Fruit fly (Drosophila melanogaster): ENCODE data around the gene mtg.

The mtg gene

dm6 chr3R:8243720-8244119 is 6.6 kb upstream of the mtg start, which contains the start of the genes CG9636, CG18749 and CG33722 (continued):
- TF ChIP-seq pnt (GFP tag; optimal IDR thresholded peaks at IDR 0.05) (peak; percentile 18), CG17568 (GFP tag; optimal IDR thresholded peaks at IDR 0.05) (peak; percentile 59), CG12659 (GFP tag; optimal IDR thresholded peaks at IDR 0.05) (peak; percentile 86), CG2875 (GFP tag; optimal IDR thresholded peaks at IDR 0.05) (peak; percentile 1), CG30431 (GFP tag; optimal IDR thresholded peaks at IDR 0.05) (no peak), insv (GFP tag; optimal IDR thresholded peaks at IDR 0.05) (peak in 1 of 2 experiments; percentile 16), Asciz (GFP tag; optimal IDR thresholded peaks at IDR 0.05) (peak; percentile 38), Dek (tag; optimal IDR thresholded peaks at IDR 0.05) (peak; percentile 51), Nf-YA (GFP tag; IDR thresholded peaks at IDR 0.05) (no peak), CG33213 (GFP tag; optimal IDR thresholded peaks at IDR 0.05) (peak; percentile 30), Ada2b (GFP tag; IDR thresholded peaks at IDR 0.05) (peak; percentile 86), Sox102F (GFP tag; optimal IDR thresholded peaks at IDR 0.05) (peak; percentile 68), CG6175 (GFP tag; IDR thresholded peaks at IDR 0.05) (no peak), D19A (tag; optimal IDR thresholded peaks at IDR 0.05) (peak; percentile 69), nau (GFP tag; optimal IDR thresholded peaks at IDR 0.05) (peak; percentile 50), CG8290 (GFP tag; optimal IDR thresholded peaks at IDR 0.05) (peak; percentile 77), CG8290 (tag; optimal IDR thresholded peaks at IDR 0.05) (peak in 1 of 2 experiments; percentile 60), CG13123 (GFP tag; optimal IDR thresholded peaks at IDR 0.05) (peak; percentile 48), Mad (GFP tag; optimal IDR thresholded peaks at IDR 0.05) (peak; percentile 59), CG2129 (GFP tag; IDR thresholded peaks at IDR 0.05; ENCODE audit: partially characterized antibody) (peak; percentile 95), CG18619 (GFP tag; optimal IDR thresholded peaks at IDR 0.05) (peak; percentile 46), Meics (GFP tag; optimal IDR thresholded peaks at IDR 0.05) (peak; percentile 60), sc (optimal IDR thresholded peaks at IDR 0.05) (no peak), sc (GFP tag; optimal IDR thresholded peaks at IDR 0.05) (peak; percentile 28), CG17829 (tag; optimal IDR thresholded peaks at IDR 0.05) (peak; percentile 82), CG10462 (GFP tag; optimal IDR thresholded peaks at IDR 0.05) (no peak), CG11504 (tag; optimal IDR thresholded peaks at IDR 0.05) (peak; percentile 75), Hmr (GFP tag; optimal IDR thresholded peaks at IDR 0.05) (peak; percentile 70), ci (GFP tag; IDR thresholded peaks at IDR 0.05) (peak; percentile 68; the same call in 2 of the 3 replicates), bcd (GFP tag; optimal IDR thresholded peaks at IDR 0.05) (peak; percentile 52), CG15073 (GFP tag; optimal IDR thresholded peaks at IDR 0.05) (no peak), lola (GFP tag; optimal IDR thresholded peaks at IDR 0.05) (peak in 1 of 3 experiments; percentile 71), CG12155 (GFP tag; optimal IDR thresholded peaks at IDR 0.05) (peak; percentile 74), psq (GFP tag; optimal IDR thresholded peaks at IDR 0.05) (peak; percentile 43), cg (GFP tag; optimal IDR thresholded peaks at IDR 0.05) (no peak), CG7839 (tag; optimal IDR thresholded peaks at IDR 0.05) (peak; percentile 71), slp2 (GFP tag; optimal IDR thresholded peaks at IDR 0.05) (peak; percentile 11), repo (GFP tag; optimal IDR thresholded peaks at IDR 0.05) (no peak), Trl (optimal IDR thresholded peaks at IDR 0.05) (no peak), Trl (GFP tag; optimal IDR thresholded peaks at IDR 0.05) (peak; percentile 48), zfh1 (GFP tag; IDR thresholded peaks at IDR 0.05) (peak; percentile 37; the same call in 1 of the 3 replicates), Hmx (GFP tag; optimal IDR thresholded peaks at IDR 0.05) (no peak), CG12104 (GFP tag; optimal IDR thresholded peaks at IDR 0.05) (peak; percentile 50), Sry-β (GFP tag; optimal IDR thresholded peaks at IDR 0.05) (peak; percentile 77), Bgb (GFP tag; IDR thresholded peaks at IDR 0.05; ENCODE audit: partially characterized antibody) (peak; percentile 93), Stat92E (GFP tag; optimal IDR thresholded peaks at IDR 0.05) (peak in 1 of 3 experiments; percentile 74), CG1529 (GFP tag; optimal IDR thresholded peaks at IDR 0.05) (peak; percentile 35), CG7963 (GFP tag; IDR thresholded peaks at IDR 0.05; ENCODE audit: partially characterized antibody) (peak; percentile 82), CG13775 (GFP tag; optimal IDR thresholded peaks at IDR 0.05) (peak; percentile 74), Abd-B (GFP tag; optimal IDR thresholded peaks at IDR 0.05) (peak; percentile 84)

Data from whole organism, embryonic.